Worm (Caenorhabditis elegans) whole organism, midembryonic: ENCODE data around the gene F20B6.4.
"Not testable (repeated sequence)": the region's sequence is repeated elsewhere in the genome, so short reads cannot be mapped to it uniquely, and the experiment has no call there.

Experiments used
- T22C8.4 ChIP-seq: fragments of 200-800 bp; sonication (Bioruptor generic); IDR thresholded peaks from 2 replicates; pipeline ENCODE4 v1.3.6; 2022; ENCODE audit warnings: missing genetic modification characterization, missing compliant biosample characterization
- cog-1 ChIP-seq: sonication (generic microtip); optimal IDR thresholded peaks from 2 replicates; lab custom pipeline; 2016; ENCODE audit warnings: missing genetic modification characterization, missing compliant biosample characterization
- flt-1 ChIP-seq: fragments of 200-800 bp; sonication (Bioruptor generic); IDR thresholded peaks from 2 replicates; pipeline ENCODE4 v1.3.6; 2022; ENCODE audit warnings: missing genetic modification characterization, missing compliant biosample characterization
- klf-2 ChIP-seq: fragments of 200-800 bp; sonication (Bioruptor generic); conservative IDR thresholded peaks from 2 replicates; pipeline ENCODE4 v1.3.6; 2022; ENCODE audit warnings: missing genetic modification reagents, missing genetic modification characterization, missing compliant biosample characterization
- med-1 ChIP-seq: sonication (generic microtip); optimal IDR thresholded peaks from 2 replicates; lab custom pipeline; 2017; ENCODE audit warnings: missing genetic modification characterization, mild to moderate bottlenecking, missing compliant biosample characterization, antibody characterized with exemption, missing genetic modification reagents; ENCODE audit not compliant: insufficient read depth
- ref-1 ChIP-seq: fragments of 200-800 bp; sonication (Bioruptor generic); conservative IDR thresholded peaks from 2 replicates; pipeline ENCODE4 v1.3.6; 2022; ENCODE audit warnings: missing genetic modification reagents, missing genetic modification characterization, missing compliant biosample characterization
- tab-1 ChIP-seq: fragments of 200-800 bp; sonication (Bioruptor generic); IDR thresholded peaks from 2 replicates; pipeline ENCODE4 v1.3.6; 2022; ENCODE audit warnings: missing genetic modification characterization, missing compliant biosample characterization
- ztf-23 ChIP-seq: fragments of 200-800 bp; sonication (Bioruptor generic); IDR thresholded peaks from 2 replicates; pipeline ENCODE4 v1.3.6; 2022; ENCODE audit warnings: missing genetic modification reagents, missing genetic modification characterization, missing compliant biosample characterization
- ztf-29 ChIP-seq: fragments of 200-800 bp; sonication (Bioruptor generic); IDR thresholded peaks from 2 replicates; pipeline ENCODE4 v1.3.6; 2022; ENCODE audit warnings: missing genetic modification reagents, missing genetic modification characterization, missing compliant biosample characterization

The F20B6.4 gene

ce11 chrX:4216894-4217293 lies 20.6 kb upstream of the F20B6.4 start, which contains the start of the genes F20B6.10 and hpk-1:
TSS of gene F20B6.10 (minus strand) at chrX:4217196.
TSS of gene hpk-1 (minus strand) at chrX:4217290.
- TF ChIP-seq ref-1 (no peak), T22C8.4 (GFP tag; lab: Robert Waterston, UW) (no peak), cog-1 (no peak), klf-2 (GFP tag; lab: Robert Waterston, UW) (no peak), flt-1 (GFP tag; lab: Robert Waterston, UW) (no peak), ztf-29 (GFP tag; lab: Robert Waterston, UW) (no peak), med-1 (GFP tag; lab: Kevin White, UChicago) (no peak), tab-1 (no peak), ztf-23 (GFP tag; lab: Robert Waterston, UW) (no peak)

- no peak for TF ChIP-seq klf-2 (GFP tag; lab: Robert Waterston, UW)
- TF ChIP-seq med-1 (GFP tag; lab: Kevin White, UChicago): no peak
- no peak for TF ChIP-seq cog-1
- no peak for TF ChIP-seq ref-1
- TF ChIP-seq tab-1: no peak
- TF ChIP-seq ztf-29 (GFP tag; lab: Robert Waterston, UW): no peak
- no peak for TF ChIP-seq ztf-23 (GFP tag; lab: Robert Waterston, UW)
- TF ChIP-seq flt-1 (GFP tag; lab: Robert Waterston, UW): no peak
- no peak for TF ChIP-seq T22C8.4 (GFP tag; lab: Robert Waterston, UW)
Measured at ce11 chrX:4215500-4216107, 19.3 kb upstream of the F20B6.4 start.

ce11 chrX:4214643-4215042 lies 18.3 kb upstream of the F20B6.4 start:
- TF ChIP-seq cog-1 (peak; percentile 21), klf-2 (GFP tag; lab: Robert Waterston, UW) (no peak), T22C8.4 (GFP tag; lab: Robert Waterston, UW) (no peak), ref-1 (no peak)

- TF ChIP-seq tab-1: peak; percentile 73; the same call in 1 of the 2 replicates
- TF ChIP-seq klf-2 (GFP tag; lab: Robert Waterston, UW): peak; percentile 76
- peak; percentile 91 for TF ChIP-seq flt-1 (GFP tag; lab: Robert Waterston, UW)
- TF ChIP-seq ref-1: no peak
- peak; percentile 100 for TF ChIP-seq T22C8.4 (GFP tag; lab: Robert Waterston, UW)
- peak; percentile 76 for TF ChIP-seq med-1 (GFP tag; lab: Kevin White, UChicago)
- peak; percentile 99 for TF ChIP-seq cog-1
- TF ChIP-seq ztf-29 (GFP tag; lab: Robert Waterston, UW): peak; percentile 53; the same call in 1 of the 2 replicates
- peak; percentile 92 for TF ChIP-seq ztf-23 (GFP tag; lab: Robert Waterston, UW)
Measured at ce11 chrX:4209131-4209530, 12.8 kb upstream of the F20B6.4 start.

ce11 chrX:4208495-4208894 lies 12.2 kb upstream of the F20B6.4 start:
- no peak for TF ChIP-seq med-1 (GFP tag; lab: Kevin White, UChicago)
- TF ChIP-seq flt-1 (GFP tag; lab: Robert Waterston, UW): no peak
- no peak for TF ChIP-seq klf-2 (GFP tag; lab: Robert Waterston, UW)
- TF ChIP-seq ztf-29 (GFP tag; lab: Robert Waterston, UW): no peak
- TF ChIP-seq ztf-23 (GFP tag; lab: Robert Waterston, UW): no peak
- no peak for TF ChIP-seq ref-1
- TF ChIP-seq cog-1: no peak
- TF ChIP-seq T22C8.4 (GFP tag; lab: Robert Waterston, UW): no peak
- no peak for TF ChIP-seq tab-1

ce11 chrX:4207385-4207784 lies 11.1 kb upstream of the F20B6.4 start, which contains the start of gene F20B6.9:
TSS of gene F20B6.9 (minus strand) at chrX:4207485.
- not testable (repeated sequence) for TF ChIP-seq ref-1; tab-1; ztf-29 (GFP tag; lab: Robert Waterston, UW)

- not testable (repeated sequence) for TF ChIP-seq tab-1; med-1 (GFP tag; lab: Kevin White, UChicago); klf-2 (GFP tag; lab: Robert Waterston, UW)
Measured at ce11 chrX:4202114-4202513, 5.8 kb upstream of the F20B6.4 start, which contains the start of gene F20B6.6. TSS of gene F20B6.6 (minus strand) at chrX:4202214.

- TF ChIP-seq cog-1; flt-1 (GFP tag; lab: Robert Waterston, UW); med-1 (GFP tag; lab: Kevin White, UChicago): not testable (repeated sequence)
Measured at ce11 chrX:4199829-4200228, 3.5 kb upstream of the F20B6.4 start, which contains the start of gene F20B6.5. TSS of gene F20B6.5 (minus strand) at chrX:4199929.

ce11 chrX:4193080-4193479 lies 3.3 kb downstream of the F20B6.4 start:
- TF ChIP-seq T22C8.4 (GFP tag; lab: Robert Waterston, UW): no peak
- no peak for TF ChIP-seq ztf-29 (GFP tag; lab: Robert Waterston, UW)
- TF ChIP-seq klf-2 (GFP tag; lab: Robert Waterston, UW): no peak
- TF ChIP-seq flt-1 (GFP tag; lab: Robert Waterston, UW): no peak
- TF ChIP-seq ztf-23 (GFP tag; lab: Robert Waterston, UW): no peak
- no peak for TF ChIP-seq ref-1
- no peak for TF ChIP-seq tab-1
- no peak for TF ChIP-seq med-1 (GFP tag; lab: Kevin White, UChicago)
- TF ChIP-seq cog-1: no peak

ce11 chrX:4192235-4192634 lies 4.1 kb downstream of the F20B6.4 start:
- TF ChIP-seq flt-1 (GFP tag; lab: Robert Waterston, UW) (no peak), klf-2 (GFP tag; lab: Robert Waterston, UW) (no peak), ztf-23 (GFP tag; lab: Robert Waterston, UW) (no peak), ref-1 (no peak), ztf-29 (GFP tag; lab: Robert Waterston, UW) (no peak), tab-1 (no peak), med-1 (GFP tag; lab: Kevin White, UChicago) (no peak), T22C8.4 (GFP tag; lab: Robert Waterston, UW) (no peak)
